Fruit fly (Drosophila melanogaster) whole organism, prepupa: ENCODE data around the gene opa.

ENCODE experiments used
- CG10631 ChIP-seq: fragments of 200-800 bp; sonication (Bioruptor generic); optimal IDR thresholded peaks from 2 replicates; lab custom pipeline; 2016; ENCODE audit warnings: missing biosample characterization, missing genetic modification characterization
- CG10669 ChIP-seq: fragments of 200-800 bp; sonication (Bioruptor generic); optimal IDR thresholded peaks from 3 replicates; lab custom pipeline; 2018; ENCODE audit warnings: missing biosample characterization, mild to moderate bottlenecking, missing genetic modification characterization, moderate library complexity
- CG11294 ChIP-seq: fragments of 200-800 bp; sonication (Bioruptor generic); IDR thresholded peaks from 2 replicates; pipeline ENCODE4 v1.3.6; 2022; ENCODE audit warnings: missing biosample characterization, missing genetic modification characterization
- CG11762 ChIP-seq: fragments of 200-800 bp; sonication (Bioruptor generic); optimal IDR thresholded peaks from 3 replicates; lab custom pipeline; 2016; ENCODE audit warnings: missing biosample characterization, missing genetic modification characterization; ENCODE audit not compliant: insufficient read depth
- CG15336 ChIP-seq: fragments of 200-800 bp; sonication (Bioruptor generic); IDR thresholded peaks from 2 replicates; pipeline ENCODE4 v1.3.6; 2022; ENCODE audit warnings: missing biosample characterization, missing genetic modification characterization
- CG1621 ChIP-seq: fragments of 200-800 bp; sonication (Bioruptor generic); optimal IDR thresholded peaks from 3 replicates; lab custom pipeline; 2018; ENCODE audit warnings: missing biosample characterization, mild to moderate bottlenecking, missing genetic modification characterization
- CG16779 ChIP-seq: fragments of 200-800 bp; sonication (Bioruptor generic); optimal IDR thresholded peaks from 3 replicates; lab custom pipeline; 2017; ENCODE audit warnings: missing biosample characterization, mild to moderate bottlenecking, missing genetic modification characterization
- CG3032 ChIP-seq: fragments of 200-800 bp; optimal IDR thresholded peaks from 2 replicates; lab custom pipeline; 2019; ENCODE audit warnings: missing biosample characterization, mild to moderate bottlenecking, missing genetic modification characterization, moderate library complexity
- CG31627 ChIP-seq: fragments of 200-800 bp; sonication (Bioruptor generic); optimal IDR thresholded peaks from 3 replicates; lab custom pipeline; 2016; ENCODE audit warnings: missing biosample characterization, missing genetic modification characterization
- CG32006 ChIP-seq: fragments of 200-800 bp; sonication (Bioruptor generic); optimal IDR thresholded peaks from 3 replicates; lab custom pipeline; 2017; ENCODE audit warnings: missing biosample characterization, mild to moderate bottlenecking, missing genetic modification characterization
- CG3919 ChIP-seq: fragments of 200-800 bp; sonication (Bioruptor generic); optimal IDR thresholded peaks from 3 replicates; lab custom pipeline; 2016; ENCODE audit warnings: missing biosample characterization, missing genetic modification characterization
- CG4318 ChIP-seq: fragments of 200-800 bp; sonication (Bioruptor generic); optimal IDR thresholded peaks from 3 replicates; lab custom pipeline; 2017; ENCODE audit warnings: missing biosample characterization, mild to moderate bottlenecking, missing genetic modification characterization
- CG6792 ChIP-seq: fragments of 200-800 bp; sonication (Bioruptor generic); optimal IDR thresholded peaks from 3 replicates; lab custom pipeline; 2016; ENCODE audit warnings: missing biosample characterization, missing genetic modification characterization
- CG6808 ChIP-seq: fragments of 200-800 bp; sonication (Bioruptor generic); optimal IDR thresholded peaks from 3 replicates; lab custom pipeline; 2017; ENCODE audit warnings: missing biosample characterization, missing genetic modification characterization, mild to moderate bottlenecking, moderate library complexity, missing genetic modification reagents
- CG6854 ChIP-seq: fragments of 200-800 bp; sonication (Bioruptor generic); optimal IDR thresholded peaks from 2 replicates; lab custom pipeline; 2017; ENCODE audit warnings: missing biosample characterization, mild to moderate bottlenecking, missing genetic modification characterization
- CG7368 ChIP-seq: fragments of 200-800 bp; sonication (Bioruptor generic); optimal IDR thresholded peaks from 3 replicates; lab custom pipeline; 2016; ENCODE audit warnings: missing biosample characterization, missing genetic modification characterization
- CG8119 ChIP-seq: fragments of 200-800 bp; sonication (Bioruptor generic); IDR thresholded peaks from 3 replicates; pipeline ENCODE4 v1.3.6; 2022; ENCODE audit warnings: missing biosample characterization, missing genetic modification characterization
- CG8632 ChIP-seq: fragments of 200-800 bp; sonication (Bioruptor generic); optimal IDR thresholded peaks from 3 replicates; lab custom pipeline; 2016; ENCODE audit warnings: missing biosample characterization, missing genetic modification characterization
- CG9139 ChIP-seq: fragments of 200-800 bp; sonication (Bioruptor generic); optimal IDR thresholded peaks from 3 replicates; lab custom pipeline; 2017; ENCODE audit warnings: missing biosample characterization, mild to moderate bottlenecking, missing genetic modification characterization
- Ets21C ChIP-seq: fragments of 200-800 bp; sonication (Bioruptor generic); optimal IDR thresholded peaks from 3 replicates; lab custom pipeline; 2016; ENCODE audit warnings: missing biosample characterization, missing genetic modification characterization
- Ets96B ChIP-seq: fragments of 200-800 bp; optimal IDR thresholded peaks from 2 replicates; lab custom pipeline; 2019; ENCODE audit warnings: missing biosample characterization, mild to moderate bottlenecking, missing genetic modification characterization, moderate library complexity
- Met ChIP-seq: fragments of 200-800 bp; sonication (Bioruptor generic); optimal IDR thresholded peaks from 3 replicates; lab custom pipeline; 2016; ENCODE audit warnings: missing biosample characterization, missing genetic modification characterization
- OdsH ChIP-seq: fragments of 200-800 bp; sonication (Bioruptor generic); optimal IDR thresholded peaks from 3 replicates; lab custom pipeline; 2016; ENCODE audit warnings: missing biosample characterization, missing genetic modification characterization
- Smox ChIP-seq: fragments of 200-800 bp; sonication (Bioruptor generic); optimal IDR thresholded peaks from 3 replicates; lab custom pipeline; 2016; ENCODE audit warnings: missing biosample characterization, missing genetic modification characterization
- Sox14 ChIP-seq: fragments of 200-800 bp; sonication (Bioruptor generic); optimal IDR thresholded peaks from 3 replicates; lab custom pipeline; 2016; ENCODE audit warnings: missing biosample characterization, missing genetic modification characterization
- cyc ChIP-seq: fragments of 200-800 bp; sonication (Bioruptor generic); optimal IDR thresholded peaks from 3 replicates; lab custom pipeline; 2016; ENCODE audit warnings: missing biosample characterization, missing genetic modification characterization
- dac ChIP-seq: fragments of 200-800 bp; sonication (Bioruptor generic); optimal IDR thresholded peaks from 2 replicates; lab custom pipeline; 2017; ENCODE audit warnings: missing biosample characterization, mild to moderate bottlenecking, missing genetic modification characterization
- eg ChIP-seq: fragments of 200-800 bp; sonication (Bioruptor generic); IDR thresholded peaks from 3 replicates; pipeline ENCODE4 v1.3.6; 2022; ENCODE audit warnings: missing biosample characterization, missing genetic modification characterization
- fd85E ChIP-seq: fragments of 200-800 bp; sonication (Bioruptor generic); optimal IDR thresholded peaks from 3 replicates; lab custom pipeline; 2016; ENCODE audit warnings: missing biosample characterization, missing genetic modification characterization
- net ChIP-seq: fragments of 200-800 bp; sonication (Bioruptor generic); optimal IDR thresholded peaks from 3 replicates; lab custom pipeline; 2016; ENCODE audit warnings: missing biosample characterization, missing genetic modification characterization
- pdm3 ChIP-seq: fragments of 200-800 bp; sonication (Bioruptor generic); optimal IDR thresholded peaks from 3 replicates; lab custom pipeline; 2016; ENCODE audit warnings: missing biosample characterization, missing genetic modification characterization
- salr ChIP-seq, 2 experiments: fragments of 200-800 bp; sonication (Bioruptor generic); optimal IDR thresholded peaks; 3 replicates each; lab custom pipeline; 2016 to 2018; ENCODE audit warnings: missing biosample characterization in 2 of 2, missing genetic modification characterization in 2 of 2, mild to moderate bottlenecking in 1 of 2
- spab ChIP-seq: fragments of 200-800 bp; sonication (Bioruptor generic); optimal IDR thresholded peaks from 2 replicates; lab custom pipeline; 2017; ENCODE audit warnings: missing biosample characterization, mild to moderate bottlenecking, missing genetic modification characterization, missing genetic modification reagents
- svp ChIP-seq: fragments of 200-800 bp; sonication (Bioruptor generic); peaks from one replicate; lab custom pipeline; 2016; ENCODE audit warnings: missing biosample characterization, missing genetic modification characterization
- topi ChIP-seq: fragments of 200-800 bp; sonication (Bioruptor generic); optimal IDR thresholded peaks from 3 replicates; lab custom pipeline; 2016; ENCODE audit warnings: missing biosample characterization, missing genetic modification characterization
- vri ChIP-seq: fragments of 200-800 bp; sonication (Bioruptor generic); optimal IDR thresholded peaks from 3 replicates; lab custom pipeline; 2016; ENCODE audit warnings: missing biosample characterization, mild to moderate bottlenecking, missing genetic modification characterization

The opa gene

dm6 chr3R:4830413-4830812 is 22.2 kb upstream of the opa start, which contains the start of gene CG14658:
Gene CG14658, minus strand, starts transcription at chr3R:4830513.
- TF ChIP-seq net (GFP tag; lab: Kevin White, UChicago) (no peak), CG3032 (no peak), CG8632 (GFP tag; lab: Kevin White, UChicago) (no peak)
- TF ChIP-seq, all 60 proteins: peak for 0

DNA sequence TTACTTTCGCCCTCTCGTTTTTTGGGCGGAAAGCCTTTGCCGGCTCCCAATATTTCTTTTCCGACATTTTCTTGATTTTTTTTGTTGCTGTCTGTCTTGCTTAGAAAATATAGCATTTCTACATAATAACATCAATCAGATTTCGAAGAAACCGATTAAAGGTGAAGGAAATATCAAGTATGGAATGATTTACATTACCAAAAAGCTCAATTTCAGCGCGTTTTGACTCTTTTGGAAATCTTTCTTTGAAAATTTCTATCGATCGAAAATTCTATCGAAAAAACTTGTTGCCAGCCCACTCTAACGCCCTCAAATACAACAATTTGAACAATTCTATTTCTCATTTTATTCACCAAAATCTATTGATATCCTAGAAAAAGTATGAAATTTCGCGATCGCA is 21.4 kb upstream of the opa start, which contains the start of gene CG14659:
CG14659 (minus strand) TSS at position 101 of the 400 bp plus-strand sequence.
- no peak for TF ChIP-seq salr (GFP tag; optimal IDR thresholded peaks at IDR 0.05; lab: Kevin White, UChicago)
- TF ChIP-seq OdsH (GFP tag; lab: Kevin White, UChicago) = no peak
- no peak for TF ChIP-seq Met

DNA sequence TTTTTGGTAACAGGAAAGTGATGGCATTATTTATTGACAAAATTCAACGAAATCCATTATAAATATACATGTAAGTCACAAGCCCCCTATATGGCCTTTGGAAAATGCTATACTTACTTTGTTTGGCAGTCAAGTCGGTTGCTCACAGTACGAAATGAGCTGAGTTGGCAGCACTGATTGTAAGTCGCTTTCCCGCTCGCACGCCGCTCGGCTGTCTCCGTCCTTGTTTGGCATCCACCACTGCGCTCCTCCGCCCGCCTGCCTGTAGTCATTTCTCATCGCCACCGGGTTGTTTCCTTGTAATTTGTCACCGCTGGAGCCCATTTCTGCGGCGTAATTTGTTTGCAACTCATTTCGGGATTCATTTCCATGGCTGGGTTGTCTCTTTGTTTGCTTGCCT is 19.0 kb upstream of the opa start:
- TF ChIP-seq svp (GFP tag; lab: Kevin White, UChicago) (peak; percentile 24), Met (no peak)

dm6 chr3R:4835315-4835714 is 17.3 kb upstream of the opa start:
- TF ChIP-seq topi = no peak
- no peak for TF ChIP-seq CG10631 (GFP tag; lab: Kevin White, UChicago)
- no peak for TF ChIP-seq svp (GFP tag; lab: Kevin White, UChicago)
- TF ChIP-seq eg = no peak
- TF ChIP-seq dac = no peak
- TF ChIP-seq fd85E = no peak
- TF ChIP-seq CG16779 (tag; lab: Kevin White, UChicago) = no peak
- TF ChIP-seq cyc (GFP tag; lab: Kevin White, UChicago) = no peak
- no peak for TF ChIP-seq CG3032
- no peak for TF ChIP-seq CG6854 (GFP tag; lab: Kevin White, UChicago)

DNA sequence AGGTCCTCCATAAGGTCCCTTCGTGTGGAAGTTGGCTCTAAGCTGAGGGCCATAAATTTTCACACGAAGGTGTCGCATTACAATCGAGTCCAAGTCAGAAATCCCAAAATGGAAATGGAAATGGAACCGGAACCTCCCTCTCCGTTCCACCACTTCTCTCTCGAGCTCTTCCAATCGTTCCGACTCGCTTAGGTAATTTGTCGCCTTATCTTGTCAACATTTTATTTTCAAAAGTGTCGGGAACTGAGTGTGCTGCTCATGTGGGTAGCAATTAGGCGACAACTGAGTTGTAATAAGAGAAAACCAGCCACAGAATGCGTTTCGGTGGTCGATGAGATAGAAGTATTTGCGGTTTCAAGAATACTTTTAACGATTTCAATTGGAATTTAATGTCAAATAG is 11.9 kb upstream of the opa start:
- no peak for TF ChIP-seq CG31627 (GFP tag; lab: Kevin White, UChicago)
- TF ChIP-seq eg = no peak
- TF ChIP-seq Smox (GFP tag; lab: Kevin White, UChicago) = no peak
- TF ChIP-seq CG11294 = no peak
- no peak for TF ChIP-seq CG8119 (GFP tag; lab: Robert Waterston, UW)
- TF ChIP-seq fd85E = no peak
- TF ChIP-seq Ets96B (tag; lab: Kevin White, UChicago) = no peak
- TF ChIP-seq salr (GFP tag; optimal IDR thresholded peaks at IDR 0.05; lab: Kevin White, UChicago) = no peak
- no peak for TF ChIP-seq topi
- no peak for TF ChIP-seq CG8632 (GFP tag; lab: Kevin White, UChicago)
- TF ChIP-seq vri = no peak
- TF ChIP-seq Sox14 (GFP tag; lab: Kevin White, UChicago) = no peak
- TF ChIP-seq CG32006 (GFP tag; lab: Kevin White, UChicago) = no peak

- TF ChIP-seq CG8632 (GFP tag; lab: Kevin White, UChicago) (no peak), CG4318 (no peak), CG3919 (no peak), Ets21C (no peak), pdm3 (GFP tag; lab: Kevin White, UChicago) (no peak), CG15336 (GFP tag; lab: Robert Waterston, UW) (no peak), CG1621 (no peak), spab (no peak), CG10669 (no peak), CG16779 (tag; lab: Kevin White, UChicago) (no peak), CG10631 (GFP tag; lab: Kevin White, UChicago) (no peak), CG6808 (GFP tag; lab: Kevin White, UChicago) (no peak), CG7368 (no peak), CG32006 (GFP tag; lab: Kevin White, UChicago) (no peak), CG11762 (no peak), CG6792 (GFP tag; lab: Kevin White, UChicago) (no peak), CG9139 (GFP tag; lab: Kevin White, UChicago) (no peak)
- TF ChIP-seq, all 60 proteins: peak for 0
Observed at dm6 chr3R:4842958-4843357, 9.7 kb upstream of the opa start.
